Worm (Caenorhabditis elegans): ENCODE data around the gene C05D11.1.

- no peak for TF ChIP-seq efl-1 (optimal IDR thresholded peaks at IDR 0.05)
- TF ChIP-seq efl-1 (GFP tag; optimal IDR thresholded peaks at IDR 0.05 in 1 of 2), result no peak
- TF ChIP-seq pqm-1 (tag; optimal IDR thresholded peaks at IDR 0.05), result no peak
- TF ChIP-seq unc-62 (GFP tag; optimal IDR thresholded peaks at IDR 0.05), result no peak
- TF ChIP-seq nhr-90 (tag; optimal IDR thresholded peaks at IDR 0.05; ENCODE audit: poor library complexity), result no peak
- no peak for TF ChIP-seq unc-130 (tag; optimal IDR thresholded peaks at IDR 0.05)
- TF ChIP-seq lin-13 (GFP tag; optimal IDR thresholded peaks at IDR 0.05), result no peak
- TF ChIP-seq mep-1 (tag; optimal IDR thresholded peaks at IDR 0.05), result no peak
- no peak for TF ChIP-seq nhr-84 (tag; optimal IDR thresholded peaks at IDR 0.05)
- TF ChIP-seq lin-15B (tag; optimal IDR thresholded peaks at IDR 0.05), result no peak
- TF ChIP-seq fos-1 (tag; optimal IDR thresholded peaks at IDR 0.05), result no peak
- no peak for TF ChIP-seq jun-1 (tag; optimal IDR thresholded peaks at IDR 0.05)
- no peak for TF ChIP-seq nhr-28 (tag; optimal IDR thresholded peaks at IDR 0.05)
- TF ChIP-seq dpl-1 (GFP tag; optimal IDR thresholded peaks at IDR 0.05), result no peak
- no peak for TF ChIP-seq elt-3 (tag; optimal IDR thresholded peaks at IDR 0.05)
Observed at ce11 chrIII:6389533-6389932, 46.9 kb upstream of the C05D11.1 start, which contains the start of gene C16A3.2.

All from whole organism, L1 larva.